Fruit fly (Drosophila melanogaster): ENCODE data around the gene Sfp24Bc.

The Sfp24Bc gene

DNA sequence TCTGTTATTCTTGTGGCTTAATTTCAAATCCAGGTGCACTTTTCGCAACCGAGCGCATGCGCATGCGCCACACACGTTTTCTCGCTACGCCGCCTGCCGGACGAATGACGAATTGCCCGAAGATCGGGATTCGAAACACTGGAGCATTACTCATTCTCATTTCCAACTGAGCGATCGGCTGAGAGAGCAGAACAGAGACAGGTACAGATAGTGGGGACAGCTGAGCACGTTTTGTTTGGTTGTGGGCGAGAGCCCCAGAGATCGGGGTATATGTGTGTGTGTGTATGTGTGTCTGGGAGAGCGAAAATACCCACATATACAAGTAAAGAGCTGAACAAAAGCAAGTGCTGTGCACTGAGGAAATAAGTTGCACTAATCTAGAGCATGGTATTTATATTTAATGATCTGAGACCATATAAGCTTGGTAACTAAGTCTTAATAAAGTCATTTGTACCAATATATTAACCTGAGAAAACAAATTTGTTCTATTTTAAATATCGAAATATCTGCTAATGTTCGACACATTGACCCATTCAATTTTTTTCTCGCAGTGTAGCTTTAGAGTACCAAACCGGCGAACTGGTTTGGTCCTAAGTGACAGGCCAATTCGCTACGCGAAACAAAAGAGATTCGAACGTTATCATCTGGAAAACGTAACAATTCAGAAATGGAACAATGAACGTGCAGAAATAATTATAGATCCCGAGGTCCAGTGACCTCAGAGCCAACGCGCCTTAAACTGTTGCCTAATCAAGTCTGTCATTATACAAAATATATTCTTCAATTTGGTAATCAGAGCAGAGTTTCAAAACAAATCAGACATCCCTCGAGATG, 38.1 kb downstream of the Sfp24Bc start (continued):
- TF ChIP-seq NfI (GFP tag; optimal IDR thresholded peaks at IDR 0.05), result peak; percentile 88
- no peak for TF ChIP-seq nerfin-2 (GFP tag; IDR thresholded peaks at IDR 0.05; ENCODE audit: partially characterized antibody)
- TF ChIP-seq Deaf1 (tag; optimal IDR thresholded peaks at IDR 0.05), result peak; percentile 95
- peak; percentile 99 for TF ChIP-seq lilli (GFP tag; optimal IDR thresholded peaks at IDR 0.05)
- peak; percentile 96 for TF ChIP-seq Trl (optimal IDR thresholded peaks at IDR 0.05)
- peak; percentile 93 for TF ChIP-seq Trl (GFP tag; optimal IDR thresholded peaks at IDR 0.05)
- TF ChIP-seq CG18599 (GFP tag; optimal IDR thresholded peaks at IDR 0.05), result peak; percentile 99
- peak; percentile 90 for TF ChIP-seq Sox100B (GFP tag; optimal IDR thresholded peaks at IDR 0.05)
- TF ChIP-seq Ets65A (GFP tag), result peak; percentile 98
- TF ChIP-seq Dip2 (GFP tag; IDR thresholded peaks at IDR 0.05), result peak; percentile 72
- TF ChIP-seq emc (GFP tag; optimal IDR thresholded peaks at IDR 0.05), result peak; percentile 69
- TF ChIP-seq CG4854 (GFP tag; optimal IDR thresholded peaks at IDR 0.05), result peak; percentile 90
- TF ChIP-seq Max (GFP tag; optimal IDR thresholded peaks at IDR 0.05), result peak; percentile 82
- peak; percentile 49; the same call in 1 of the 2 replicates for TF ChIP-seq Scr (GFP tag; IDR thresholded peaks at IDR 0.05; ENCODE audit: partially characterized antibody)
- no peak for TF ChIP-seq mld (GFP tag; IDR thresholded peaks at IDR 0.05; ENCODE audit: partially characterized antibody)
- peak; percentile 94 for TF ChIP-seq peb (GFP tag; IDR thresholded peaks at IDR 0.05)
- peak; percentile 93 for TF ChIP-seq CG8388 (GFP tag; optimal IDR thresholded peaks at IDR 0.05)
- peak; percentile 91 for TF ChIP-seq C15 (GFP tag; IDR thresholded peaks at IDR 0.05)
- peak; percentile 91 for TF ChIP-seq Mad (GFP tag; optimal IDR thresholded peaks at IDR 0.05)
- TF ChIP-seq Lpt (GFP tag; optimal IDR thresholded peaks at IDR 0.05), result no peak
- TF ChIP-seq tgo (GFP tag; IDR thresholded peaks at IDR 0.05), result peak; percentile 97
- peak; percentile 99 for TF ChIP-seq jing (GFP tag; optimal IDR thresholded peaks at IDR 0.05)
- TF ChIP-seq br (optimal IDR thresholded peaks at IDR 0.05), result no peak
- peak; percentile 95 to 98 for TF ChIP-seq Hr51 (GFP tag; optimal IDR thresholded peaks at IDR 0.05)
- peak; percentile 20 to 74 for TF ChIP-seq insv (GFP tag; optimal IDR thresholded peaks at IDR 0.05)
- TF ChIP-seq otp (GFP tag; IDR thresholded peaks at IDR 0.05), result peak; percentile 97
- peak; percentile 93 for TF ChIP-seq btn (GFP tag; optimal IDR thresholded peaks at IDR 0.05)
- TF ChIP-seq oc (tag; optimal IDR thresholded peaks at IDR 0.05), result peak; percentile 89
- TF ChIP-seq sob (GFP tag; IDR thresholded peaks at IDR 0.05), result peak; percentile 94
- TF ChIP-seq Spps (tag; optimal IDR thresholded peaks at IDR 0.05), result peak; percentile 98
- TF ChIP-seq dmrt99B (tag; optimal IDR thresholded peaks at IDR 0.05), result peak; percentile 98
- TF ChIP-seq tx (GFP tag; optimal IDR thresholded peaks at IDR 0.05), result peak; percentile 90
- TF ChIP-seq CG6813 (GFP tag; optimal IDR thresholded peaks at IDR 0.05), result peak; percentile 99
- peak; percentile 99 for TF ChIP-seq row (GFP tag; IDR thresholded peaks at IDR 0.05)
- no peak for TF ChIP-seq pita (GFP tag; optimal IDR thresholded peaks at IDR 0.05)
- no peak for TF ChIP-seq hth (optimal IDR thresholded peaks at IDR 0.05)
- peak; percentile 93 for TF ChIP-seq Hmx (GFP tag; optimal IDR thresholded peaks at IDR 0.05)
- TF ChIP-seq H2.0 (GFP tag; IDR thresholded peaks at IDR 0.05), result peak; percentile 92
- TF ChIP-seq MTF-1 (GFP tag; optimal IDR thresholded peaks at IDR 0.05; ENCODE audit: borderline replicate concordance), result peak; percentile 96
- peak; percentile 99 for TF ChIP-seq CG15696 (tag; optimal IDR thresholded peaks at IDR 0.05)
- peak; percentile 93 for TF ChIP-seq CG15269 (tag; optimal IDR thresholded peaks at IDR 0.05)
- TF ChIP-seq CG1647 (GFP tag; optimal IDR thresholded peaks at IDR 0.05), result peak; percentile 91
- peak; percentile 97 for TF ChIP-seq dysf (GFP tag; IDR thresholded peaks at IDR 0.05)
- peak; percentile 74 to 98 for TF ChIP-seq eve (GFP tag; optimal IDR thresholded peaks at IDR 0.05)
- TF ChIP-seq dm (GFP tag; optimal IDR thresholded peaks at IDR 0.05), result peak; percentile 91
- peak; percentile 95 for TF ChIP-seq CG9609 (GFP tag; optimal IDR thresholded peaks at IDR 0.05)
- peak; percentile 80 for TF ChIP-seq CG13123 (GFP tag; optimal IDR thresholded peaks at IDR 0.05)
- TF ChIP-seq MBD-R2 (GFP tag; IDR thresholded peaks at IDR 0.05), result peak; percentile 91
- peak in 1 of 2 experiments; percentile 95 for TF ChIP-seq Hr78 (GFP tag; optimal IDR thresholded peaks at IDR 0.05)
- TF ChIP-seq sisA (GFP tag; IDR thresholded peaks at IDR 0.05), result peak; percentile 95
